Fruit fly (Drosophila melanogaster): ENCODE measurements around the gene CG42450.

DNA sequence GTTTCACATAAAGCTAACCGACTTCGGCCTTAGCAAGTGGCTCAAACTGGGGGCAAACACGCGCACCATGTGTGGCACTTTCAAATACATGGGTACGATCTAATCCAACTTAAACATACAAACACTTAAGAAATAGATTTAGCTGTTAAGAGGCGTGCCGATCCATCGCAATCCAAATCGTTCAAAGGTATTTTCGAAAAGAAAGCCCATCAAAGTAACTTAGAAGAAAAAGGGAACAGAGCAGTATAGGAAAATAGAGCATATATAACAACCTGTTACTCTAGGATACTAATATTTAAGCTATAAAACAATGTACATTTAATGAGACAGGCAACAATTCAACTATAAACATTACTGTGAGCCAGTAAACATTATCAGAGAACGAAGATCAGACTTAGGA lies 21.7 kb upstream of the CG42450 start, which contains the start of gene Atg101:
- no peak for TF ChIP-seq eve (GFP tag; optimal IDR thresholded peaks at IDR 0.05)
- TF ChIP-seq CG6854 (GFP tag; optimal IDR thresholded peaks at IDR 0.05): no peak
- TF ChIP-seq CG2120 (GFP tag; optimal IDR thresholded peaks at IDR 0.05): no peak
- no peak for TF ChIP-seq Rfx (GFP tag; IDR thresholded peaks at IDR 0.05)
- TF ChIP-seq CG12299 (tag; optimal IDR thresholded peaks at IDR 0.05): no peak
- TF ChIP-seq pan (optimal IDR thresholded peaks at IDR 0.05): no peak
- TF ChIP-seq pan (GFP tag; optimal IDR thresholded peaks at IDR 0.05 in 1 of 2, IDR thresholded peaks at IDR 0.05 in 1 of 2): no peak
- TF ChIP-seq gce (GFP tag; IDR thresholded peaks at IDR 0.05): no peak
- TF ChIP-seq CG11085 (GFP tag; IDR thresholded peaks at IDR 0.05): no peak
